Worm (Caenorhabditis elegans) whole organism, L4 larva: ENCODE data around the gene C25F9.12.

Source experiments
- F44E2.7 ChIP-seq: fragments of 200-800 bp; sonication (Bioruptor generic); IDR thresholded peaks from 2 replicates; pipeline ENCODE4 v2.1.2; 2022; ENCODE audit warnings: missing genetic modification characterization, missing compliant biosample characterization
- F49E8.2 ChIP-seq: sonication (generic microtip); optimal IDR thresholded peaks from 2 replicates; lab custom pipeline; 2016; ENCODE audit warnings: missing compliant biosample characterization, mild to moderate bottlenecking, missing genetic modification characterization, borderline replicate concordance
- Y75B8A.6 ChIP-seq: fragments of 200-800 bp; sonication (Bioruptor generic); IDR thresholded peaks from 2 replicates; pipeline ENCODE4 v1.3.6; 2022; ENCODE audit warnings: missing genetic modification reagents, missing genetic modification characterization, missing compliant biosample characterization
- ZK546.5 ChIP-seq, 2 experiments: sonication (generic microtip); optimal IDR thresholded peaks; 2 replicates each; lab custom pipeline; 2017; ENCODE audit warnings: missing biosample characterization in 2 of 2, missing genetic modification characterization in 2 of 2
- aha-1 ChIP-seq: fragments of 150-350 bp; peaks from one replicate; lab custom pipeline; 2014; ENCODE audit warnings: missing biosample characterization, missing genetic modification characterization
- ama-1 ChIP-seq: fragments of 150-350 bp; optimal IDR thresholded peaks from 2 replicates; lab custom pipeline; 2014; ENCODE audit warnings: inconsistent platforms, mixed read lengths
- daf-12 ChIP-seq: fragments of 150-350 bp; optimal IDR thresholded peaks from 2 replicates; lab custom pipeline; 2014; ENCODE audit warnings: missing biosample characterization, missing genetic modification reagents, missing genetic modification characterization
- daf-16 ChIP-seq, 3 experiments: sonication (generic microtip); optimal IDR thresholded peaks; 2 replicates each; lab custom pipeline; 2016 to 2017; ENCODE audit warnings: missing genetic modification characterization in 3 of 3, missing genetic modification reagents in 3 of 3, mild to moderate bottlenecking in 2 of 3, missing compliant biosample characterization in 2 of 3, missing biosample characterization in 1 of 3, moderate library complexity in 1 of 3
- dmd-6 ChIP-seq: fragments of 200-800 bp; sonication (Bioruptor generic); IDR thresholded peaks from 2 replicates; pipeline ENCODE4 v1.3.6; 2022; ENCODE audit warnings: missing genetic modification reagents, missing genetic modification characterization, missing compliant biosample characterization
- dmd-8 ChIP-seq: fragments of 200-800 bp; sonication (Bioruptor generic); IDR thresholded peaks from 2 replicates; pipeline ENCODE4 v1.3.6; 2022; ENCODE audit warnings: missing genetic modification characterization, missing compliant biosample characterization
- duxl-1 ChIP-seq: sonication (generic microtip); optimal IDR thresholded peaks from 2 replicates; lab custom pipeline; 2016; ENCODE audit warnings: mild to moderate bottlenecking, missing genetic modification characterization, moderate library complexity, missing compliant biosample characterization; ENCODE audit not compliant: poor library complexity
- dve-1 ChIP-seq: sonication (generic microtip); optimal IDR thresholded peaks from 2 replicates; lab custom pipeline; 2017; ENCODE audit warnings: antibody characterized with exemption, mild to moderate bottlenecking, missing genetic modification characterization, missing compliant biosample characterization; ENCODE audit not compliant: insufficient read depth
- egl-27 ChIP-seq: sonication (generic microtip); optimal IDR thresholded peaks from 3 replicates; lab custom pipeline; 2017; ENCODE audit warnings: missing biosample characterization, missing genetic modification reagents, missing genetic modification characterization
- fkh-10 ChIP-seq: fragments of 150-350 bp; optimal IDR thresholded peaks from 2 replicates; lab custom pipeline; 2014; ENCODE audit warnings: missing biosample characterization, missing genetic modification reagents, missing genetic modification characterization
- hif-1 ChIP-seq, 2 experiments: sonication (generic microtip); optimal IDR thresholded peaks; 2 replicates each; lab custom pipeline; 2016 to 2017; ENCODE audit warnings: missing compliant biosample characterization in 2 of 2, missing genetic modification characterization in 2 of 2, missing genetic modification reagents in 2 of 2, missing genotype in 2 of 2, mild to moderate bottlenecking in 1 of 2
- hlh-11 ChIP-seq: fragments of 200-800 bp; sonication (Bioruptor generic); optimal IDR thresholded peaks from 2 replicates; lab custom pipeline; 2018; ENCODE audit warnings: mild to moderate bottlenecking, missing genetic modification characterization, missing compliant biosample characterization
- hlh-30 ChIP-seq: sonication (generic microtip); optimal IDR thresholded peaks from 2 replicates; lab custom pipeline; 2017; ENCODE audit warnings: antibody characterized with exemption, mild to moderate bottlenecking, missing genetic modification characterization, missing compliant biosample characterization; ENCODE audit not compliant: insufficient read depth
- lsy-2 ChIP-seq, 2 experiments: fragments of 150-350 bp in 1 of 2; sonication (generic microtip) in 1 of 2; optimal IDR thresholded peaks; 2 replicates each; lab custom pipeline; 2014 to 2017; ENCODE audit warnings: missing biosample characterization in 2 of 2, missing genetic modification characterization in 2 of 2
- madf-9 ChIP-seq: fragments of 200-800 bp; sonication (Bioruptor generic); conservative IDR thresholded peaks from 2 replicates; pipeline ENCODE4 v1.3.6; 2022; ENCODE audit warnings: missing genetic modification reagents, missing genetic modification characterization, missing compliant biosample characterization
- mep-1 ChIP-seq: fragments of 150-350 bp; sonication (generic microtip); optimal IDR thresholded peaks from 3 replicates; lab custom pipeline; 2014; ENCODE audit warnings: missing biosample characterization, missing genetic modification characterization
- nhr-25 ChIP-seq: sonication (generic microtip); optimal IDR thresholded peaks from 2 replicates; lab custom pipeline; 2017; ENCODE audit warnings: missing genetic modification characterization, mild to moderate bottlenecking, missing compliant biosample characterization, antibody characterized with exemption, moderate library complexity, borderline replicate concordance; ENCODE audit not compliant: insufficient read depth
- nhr-28 ChIP-seq: fragments of 150-350 bp; optimal IDR thresholded peaks from 2 replicates; lab custom pipeline; 2014; ENCODE audit warnings: missing biosample characterization, missing genetic modification characterization
- nhr-48 ChIP-seq: sonication (generic microtip); optimal IDR thresholded peaks from 2 replicates; lab custom pipeline; 2016; ENCODE audit warnings: mild to moderate bottlenecking, missing genetic modification characterization, missing compliant biosample characterization
- nhr-76 ChIP-seq: fragments of 150-350 bp; optimal IDR thresholded peaks from 2 replicates; lab custom pipeline; 2014; ENCODE audit warnings: missing biosample characterization, missing genetic modification characterization
- pha-4 ChIP-seq, 2 experiments: fragments of 150-350 bp in 1 of 2; fragments of 200-800 bp in 1 of 2; sonication (Bioruptor generic) in 1 of 2; IDR thresholded peaks in 1 of 2; optimal IDR thresholded peaks in 1 of 2; 2 replicates each; pipeline versions ENCODE4 v1.3.6 to Lab custom; 2014 to 2022; ENCODE audit warnings: missing genetic modification characterization in 2 of 2, missing genetic modification reagents in 2 of 2, missing biosample characterization in 1 of 2, missing compliant biosample characterization in 1 of 2
- php-3 ChIP-seq: fragments of 200-800 bp; sonication (Bioruptor generic); IDR thresholded peaks from 2 replicates; pipeline ENCODE4 v1.3.6; 2022; ENCODE audit warnings: missing genetic modification reagents, missing genetic modification characterization, missing compliant biosample characterization
- pqm-1 ChIP-seq: sonication (generic microtip); optimal IDR thresholded peaks from 2 replicates; lab custom pipeline; 2017; ENCODE audit warnings: missing biosample characterization, missing genetic modification characterization
- skn-1 ChIP-seq: fragments of 150-350 bp; optimal IDR thresholded peaks from 2 replicates; lab custom pipeline; 2014; ENCODE audit warnings: missing biosample characterization, missing genetic modification characterization
- spr-3 ChIP-seq: fragments of 200-800 bp; sonication (Bioruptor generic); optimal IDR thresholded peaks from 2 replicates; lab custom pipeline; 2018; ENCODE audit warnings: mild to moderate bottlenecking, missing genetic modification characterization, missing compliant biosample characterization
- unc-62 ChIP-seq, 3 experiments: fragments of 150-350 bp in 1 of 3; sonication (generic microtip); optimal IDR thresholded peaks in 2 of 3; peaks in 1 of 3; 1 replicate in 1 of 3; 2 replicates in 2 of 3; lab custom pipeline; 2014 to 2017; ENCODE audit warnings: missing biosample characterization in 3 of 3, missing genetic modification characterization in 3 of 3, missing genetic modification reagents in 3 of 3, missing genotype in 1 of 3
- ztf-11 ChIP-seq: fragments of 150-350 bp; optimal IDR thresholded peaks from 2 replicates; lab custom pipeline; 2014; ENCODE audit warnings: missing biosample characterization, missing genetic modification characterization

The C25F9.12 gene

DNA sequence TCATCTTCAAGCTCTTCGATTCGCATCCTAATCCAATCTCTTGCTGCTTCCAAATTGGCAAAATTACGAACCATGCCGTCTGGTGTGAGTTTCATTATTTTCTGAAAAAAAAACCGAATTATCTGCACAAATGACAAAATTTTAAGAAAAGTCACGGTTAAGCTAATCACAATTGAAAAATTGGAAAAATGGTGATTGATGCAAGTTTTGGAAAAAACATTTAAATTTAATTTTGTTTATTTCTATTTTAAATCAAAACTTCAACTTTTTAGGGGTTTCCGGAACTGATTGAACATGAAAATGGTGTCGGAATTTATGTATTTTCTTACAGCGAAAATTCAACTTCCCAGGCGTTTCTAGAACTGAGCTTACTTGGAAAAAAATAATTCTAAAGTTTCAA is at the start of gene C25F9.12:
TSS of gene C25F9.12 (minus strand) at position 101 of the 400 bp plus-strand sequence.
- TF ChIP-seq hlh-11 (tag; lab: Kevin White, UChicago): no peak
- TF ChIP-seq, all 104 proteins: peak for 0

DNA sequence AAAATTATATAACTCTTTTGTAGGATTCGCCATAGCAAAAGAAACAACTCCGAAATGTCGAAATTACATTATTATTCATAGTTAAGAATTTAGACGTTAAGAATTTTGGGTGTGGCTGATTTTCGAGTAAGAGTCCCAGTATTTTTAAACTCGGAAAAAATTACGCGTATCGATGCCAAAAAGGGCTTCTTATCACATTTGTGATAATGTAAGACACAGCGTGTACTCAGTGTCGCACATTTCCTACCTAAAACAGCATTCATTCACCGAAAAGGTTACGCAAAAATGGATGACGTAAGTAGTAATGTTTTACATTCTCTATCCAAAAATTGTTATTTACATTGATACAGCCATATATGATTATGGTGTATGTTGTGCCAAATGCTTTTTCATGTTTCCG is 46.8 kb upstream of the C25F9.12 start, which contains the start of gene M04C3.5:
TSS of gene M04C3.5 (plus strand) at position 190 of the 400 bp plus-strand sequence.
- no peak for TF ChIP-seq daf-16 (GFP tag; optimal IDR thresholded peaks at IDR 0.05; lab: Kevin White, UChicago)
- peak; percentile 35 for TF ChIP-seq daf-16 (tag; optimal IDR thresholded peaks at IDR 0.05; lab: Kevin White, UChicago)
- TF ChIP-seq aha-1: peak; percentile 48
- TF ChIP-seq hlh-11 (tag; lab: Kevin White, UChicago): peak; percentile 26
- TF ChIP-seq unc-62 (GFP tag; optimal IDR thresholded peaks at IDR 0.05 in 1 of 2; lab: Kevin White, UChicago): peak in 1 of 2 experiments; percentile 67
- no peak for TF ChIP-seq unc-62 (tag; optimal IDR thresholded peaks at IDR 0.05; lab: Kevin White, UChicago)
- TF ChIP-seq nhr-28 (tag; lab: Kevin White, UChicago): peak; percentile 23
- no peak for TF ChIP-seq Y75B8A.6 (GFP tag; lab: Robert Waterston, UW)
- no peak for TF ChIP-seq spr-3 (GFP tag; lab: Kevin White, UChicago)
- TF ChIP-seq F44E2.7 (GFP tag; lab: Robert Waterston, UW): no peak
- peak; percentile 55 for TF ChIP-seq pqm-1 (tag; lab: Kevin White, UChicago)
- no peak for TF ChIP-seq duxl-1 (tag; lab: Kevin White, UChicago)
- TF ChIP-seq dmd-6 (GFP tag; lab: Robert Waterston, UW): peak; percentile 61

- TF ChIP-seq egl-27 (tag; lab: Kevin White, UChicago) (no peak), ama-1 (lab: Kevin White, UChicago) (no peak), ztf-11 (tag; lab: Kevin White, UChicago) (no peak), pha-4 (GFP tag; IDR thresholded peaks at IDR 0.05; lab: Robert Waterston, UW) (no peak), pha-4 (tag; optimal IDR thresholded peaks at IDR 0.05; lab: Kevin White, UChicago) (no peak), aha-1 (no peak), madf-9 (GFP tag; lab: Robert Waterston, UW) (no peak)
Observed at ce11 chrV:19448805-19449204, 46.0 kb upstream of the C25F9.12 start, which contains the start of gene M04C3.2. Gene M04C3.2, minus strand, starts transcription at chrV:19448905.

DNA sequence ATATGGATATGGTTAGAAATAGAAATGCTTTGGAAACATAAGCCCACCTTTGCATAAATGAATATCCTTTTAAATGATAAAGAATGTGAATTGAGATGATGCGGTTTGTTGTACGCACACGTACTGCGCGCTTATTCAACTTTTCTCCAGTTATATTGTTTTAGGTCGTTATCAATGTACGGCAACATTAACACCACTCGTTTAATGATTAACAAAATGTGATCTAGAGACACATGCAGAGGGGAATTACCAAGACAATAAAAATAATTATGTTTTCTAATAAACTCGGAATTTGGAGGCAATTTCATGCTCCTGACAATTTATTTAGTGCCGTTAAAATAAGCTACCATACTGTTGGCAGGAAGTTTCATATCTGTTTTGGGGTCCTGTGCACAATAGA is 42.7 kb upstream of the C25F9.12 start, which contains the start of gene M04C3.1:
TSS of gene M04C3.1 (minus strand) at position 164 of the 400 bp plus-strand sequence.
- TF ChIP-seq mep-1 (tag; lab: Kevin White, UChicago) (no peak), ZK546.5 (tag; optimal IDR thresholded peaks at IDR 0.05; lab: Kevin White, UChicago) (no peak), nhr-76 (tag; lab: Kevin White, UChicago) (no peak), php-3 (GFP tag; lab: Robert Waterston, UW) (peak; percentile 72), pqm-1 (tag; lab: Kevin White, UChicago) (peak; percentile 79), hlh-11 (tag; lab: Kevin White, UChicago) (no peak), dmd-8 (no peak), skn-1 (no peak), nhr-28 (tag; lab: Kevin White, UChicago) (peak; percentile 49), hif-1 (tag; optimal IDR thresholded peaks at IDR 0.05; lab: Kevin White, UChicago) (no peak), dve-1 (tag; lab: Kevin White, UChicago) (peak; percentile 66), daf-12 (tag; lab: Kevin White, UChicago) (no peak), hlh-30 (tag; lab: Kevin White, UChicago) (peak; percentile 22), nhr-48 (tag; lab: Kevin White, UChicago) (no peak), fkh-10 (GFP tag; lab: Kevin White, UChicago) (no peak), daf-16 (GFP tag; optimal IDR thresholded peaks at IDR 0.05; lab: Kevin White, UChicago) (no peak), daf-16 (tag; optimal IDR thresholded peaks at IDR 0.05; lab: Kevin White, UChicago) (peak; percentile 71), lsy-2 (tag; optimal IDR thresholded peaks at IDR 0.05; lab: Kevin White, UChicago) (peak in 1 of 2 experiments; percentile 5), nhr-25 (no peak), dmd-6 (GFP tag; lab: Robert Waterston, UW) (peak; percentile 27; the same call in 1 of the 2 replicates), F49E8.2 (tag; lab: Kevin White, UChicago) (no peak), duxl-1 (tag; lab: Kevin White, UChicago) (no peak), Y75B8A.6 (GFP tag; lab: Robert Waterston, UW) (no peak)
